Fruit fly (Drosophila melanogaster) whole organism, wandering third instar larva: ENCODE data around the gene Trim9.

ENCODE experiments used
- CrebA ChIP-seq: fragments of 200-800 bp; sonication (Bioruptor generic); optimal IDR thresholded peaks from 2 replicates; lab custom pipeline; 2016; ENCODE audit warnings: missing biosample characterization, mild to moderate bottlenecking, missing genetic modification characterization, borderline replicate concordance
- Dfd ChIP-seq: fragments of >200 bp; optimal IDR thresholded peaks from 2 replicates; lab custom pipeline; 2017; ENCODE audit warnings: missing biosample characterization, missing genetic modification characterization
- Hr78 ChIP-seq: fragments of >200 bp; optimal IDR thresholded peaks from 2 replicates; lab custom pipeline; 2017; ENCODE audit warnings: missing biosample characterization, missing genetic modification characterization
- sv ChIP-seq: fragments of 200-800 bp; sonication (Bioruptor generic); optimal IDR thresholded peaks from 3 replicates; lab custom pipeline; 2016; ENCODE audit warnings: missing biosample characterization, missing genetic modification characterization

DNA sequence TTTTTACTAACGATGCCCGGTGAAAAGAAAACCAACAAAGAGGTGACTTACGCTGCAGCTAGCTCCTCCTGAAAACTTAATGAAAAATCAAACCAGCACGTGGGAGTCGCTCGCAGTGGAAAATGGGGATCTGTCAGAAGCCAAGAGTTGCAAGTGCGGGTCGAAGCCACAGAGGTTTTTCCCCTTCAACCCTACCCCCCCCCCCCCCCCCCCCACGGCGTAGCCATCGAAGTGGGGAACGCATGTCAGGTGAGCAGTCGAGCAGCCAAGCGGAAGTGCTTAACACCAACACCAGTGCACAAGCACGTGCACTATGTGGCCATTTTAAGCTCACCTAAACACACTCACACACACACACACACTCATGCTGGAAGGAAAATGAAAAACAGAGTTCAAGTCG, 5.3 kb upstream of the Trim9 start:
- TF ChIP-seq Hr78 (GFP tag; lab: Kevin White, UChicago) (no peak), Dfd (GFP tag; lab: Kevin White, UChicago) (peak; percentile 82), CrebA (GFP tag; lab: Kevin White, UChicago) (no peak), sv (GFP tag; lab: Kevin White, UChicago) (no peak)
